Worm (Caenorhabditis elegans) whole organism, young adult: ENCODE measurements around the gene act-3.
A peak's percentile ranks its signal among the peaks of the same experiment; 100 is the strongest.

Source experiments
- B0261.1 ChIP-seq: sonication (generic microtip); optimal IDR thresholded peaks from 2 replicates; lab custom pipeline; 2016; ENCODE audit warnings: mild to moderate bottlenecking, missing genetic modification characterization, moderate library complexity, missing compliant biosample characterization
- C17E4.6 ChIP-seq: fragments of 200-800 bp; sonication (Bioruptor generic); IDR thresholded peaks from 2 replicates; pipeline ENCODE4 v1.3.6; 2022; ENCODE audit warnings: missing genetic modification reagents, missing genetic modification characterization, missing compliant biosample characterization
- F22D6.2 ChIP-seq: sonication (generic microtip); optimal IDR thresholded peaks from 2 replicates; lab custom pipeline; 2016; ENCODE audit warnings: mild to moderate bottlenecking, missing genetic modification characterization, missing compliant biosample characterization
- F37B4.10 ChIP-seq: fragments of 200-800 bp; sonication (Bioruptor generic); IDR thresholded peaks from 2 replicates; pipeline ENCODE4 v1.3.6; 2022; ENCODE audit warnings: missing genetic modification characterization, missing compliant biosample characterization
- F52B5.7 ChIP-seq: sonication (generic microtip); optimal IDR thresholded peaks from 2 replicates; lab custom pipeline; 2016; ENCODE audit warnings: mild to moderate bottlenecking, missing genetic modification characterization, missing compliant biosample characterization
- T26A5.8 ChIP-seq: sonication (generic microtip); optimal IDR thresholded peaks from 2 replicates; lab custom pipeline; 2016; ENCODE audit warnings: missing genetic modification characterization, missing compliant biosample characterization
- Y67H2A.10 ChIP-seq: fragments of 200-800 bp; sonication (Bioruptor generic); conservative IDR thresholded peaks from 2 replicates; pipeline ENCODE4 v1.3.6; 2022; ENCODE audit warnings: missing genetic modification reagents, missing genetic modification characterization, missing compliant biosample characterization
- akir-1 ChIP-seq: fragments of 200-800 bp; sonication (Bioruptor generic); optimal IDR thresholded peaks from 2 replicates; lab custom pipeline; 2018; ENCODE audit warnings: mild to moderate bottlenecking, missing genetic modification characterization, moderate library complexity, missing compliant biosample characterization
- ama-1 ChIP-seq, 3 experiments: fragments of 150-350 bp in 1 of 3; sonication (generic microtip) in 2 of 3; optimal IDR thresholded peaks; 2 replicates each; lab custom pipeline; 2014 to 2018; ENCODE audit warnings: missing biosample characterization in 2 of 3, missing genetic modification characterization in 2 of 3, missing genetic modification reagents in 2 of 3
- atf-7 ChIP-seq: sonication (generic microtip); optimal IDR thresholded peaks from 2 replicates; lab custom pipeline; 2017; ENCODE audit warnings: mild to moderate bottlenecking, missing genetic modification characterization, missing compliant biosample characterization
- attf-6 ChIP-seq: fragments of 200-800 bp; sonication (Bioruptor generic); IDR thresholded peaks from 2 replicates; pipeline ENCODE4 v1.3.6; 2022; ENCODE audit warnings: missing genetic modification reagents, missing genetic modification characterization, missing compliant biosample characterization
- bed-1 ChIP-seq: fragments of 200-800 bp; sonication (Bioruptor generic); IDR thresholded peaks from 2 replicates; pipeline ENCODE4 v1.3.6; 2022; ENCODE audit warnings: missing genetic modification reagents, missing genetic modification characterization, missing compliant biosample characterization
- cebp-2 ChIP-seq: fragments of 200-800 bp; sonication (Bioruptor generic); IDR thresholded peaks from 2 replicates; pipeline ENCODE4 v1.3.6; 2022; ENCODE audit warnings: missing genetic modification characterization, missing compliant biosample characterization
- ceh-100 ChIP-seq: fragments of 200-800 bp; sonication (Bioruptor generic); IDR thresholded peaks from 2 replicates; pipeline ENCODE4 v1.3.6; 2022; ENCODE audit warnings: missing genetic modification reagents, missing genetic modification characterization, missing compliant biosample characterization
- ceh-40 ChIP-seq: fragments of 200-800 bp; sonication (Bioruptor generic); IDR thresholded peaks from 2 replicates; pipeline ENCODE4 v1.3.6; 2022; ENCODE audit warnings: missing genetic modification characterization, missing compliant biosample characterization
- ceh-58 ChIP-seq: fragments of 200-800 bp; sonication (Bioruptor generic); IDR thresholded peaks from 2 replicates; pipeline ENCODE4 v1.3.6; 2022; ENCODE audit warnings: missing genetic modification characterization, missing compliant biosample characterization
- dpff-1 ChIP-seq: sonication (generic microtip); optimal IDR thresholded peaks from 2 replicates; lab custom pipeline; 2017; ENCODE audit warnings: mild to moderate bottlenecking, missing genetic modification characterization, missing compliant biosample characterization
- egl-18 ChIP-seq: fragments of 200-800 bp; sonication (Bioruptor generic); IDR thresholded peaks from 2 replicates; pipeline ENCODE4 v1.3.6; 2022; ENCODE audit warnings: missing genetic modification reagents, missing genetic modification characterization, missing compliant biosample characterization
- fkh-3 ChIP-seq: sonication (generic microtip); optimal IDR thresholded peaks from 2 replicates; lab custom pipeline; 2016; ENCODE audit warnings: mild to moderate bottlenecking, missing genetic modification characterization, missing compliant biosample characterization
- him-1 ChIP-seq: sonication (generic microtip); optimal IDR thresholded peaks from 2 replicates; lab custom pipeline; 2016; ENCODE audit warnings: missing genotype, missing genetic modification reagents, missing genetic modification characterization, missing compliant biosample characterization
- let-526 ChIP-seq: fragments of 200-800 bp; sonication (Bioruptor generic); IDR thresholded peaks from 2 replicates; pipeline ENCODE4 v1.3.6; 2022; ENCODE audit warnings: missing genetic modification reagents, missing genetic modification characterization, missing compliant biosample characterization
- madf-6 ChIP-seq: fragments of 200-800 bp; sonication (Bioruptor generic); IDR thresholded peaks from 2 replicates; pipeline ENCODE4 v1.3.6; 2022; ENCODE audit warnings: missing genetic modification reagents, missing genetic modification characterization, missing compliant biosample characterization
- nfya-2 ChIP-seq: fragments of 200-800 bp; sonication (Bioruptor generic); IDR thresholded peaks from 2 replicates; pipeline ENCODE4 v1.3.6; 2022; ENCODE audit warnings: missing genetic modification reagents, missing genetic modification characterization, missing compliant biosample characterization
- nhr-120 ChIP-seq: fragments of 200-800 bp; sonication (Bioruptor generic); IDR thresholded peaks from 2 replicates; pipeline ENCODE4 v1.3.6; 2022; ENCODE audit warnings: missing genetic modification characterization, missing compliant biosample characterization
- pha-4 ChIP-seq: fragments of 150-350 bp; sonication (generic microtip); optimal IDR thresholded peaks from 2 replicates; lab custom pipeline; 2014; ENCODE audit warnings: missing biosample characterization, missing genetic modification reagents, missing genetic modification characterization
- rcor-1 ChIP-seq: fragments of 200-800 bp; sonication (Bioruptor generic); IDR thresholded peaks from 2 replicates; pipeline ENCODE4 v1.3.6; 2022; ENCODE audit warnings: missing genetic modification reagents, missing genetic modification characterization, missing compliant biosample characterization
- tbx-9 ChIP-seq: sonication (generic microtip); optimal IDR thresholded peaks from 2 replicates; lab custom pipeline; 2016; ENCODE audit warnings: borderline replicate concordance, missing genetic modification characterization, inconsistent platforms, missing compliant biosample characterization
- tlf-1 ChIP-seq: fragments of 200-800 bp; sonication (Bioruptor generic); optimal IDR thresholded peaks from 2 replicates; lab custom pipeline; 2018; ENCODE audit warnings: mild to moderate bottlenecking, missing genetic modification characterization, missing compliant biosample characterization
- zfh-2 ChIP-seq: fragments of 200-800 bp; sonication (Bioruptor generic); conservative IDR thresholded peaks from 2 replicates; pipeline ENCODE4 v1.3.6; 2022; ENCODE audit warnings: missing genetic modification reagents, missing genetic modification characterization, missing compliant biosample characterization
- ztf-18 ChIP-seq: sonication (generic microtip); optimal IDR thresholded peaks from 2 replicates; lab custom pipeline; 2016; ENCODE audit warnings: missing genotype, mild to moderate bottlenecking, missing genetic modification characterization, missing compliant biosample characterization
- ztf-6 ChIP-seq: fragments of 200-800 bp; sonication (Bioruptor generic); IDR thresholded peaks from 2 replicates; pipeline ENCODE4 v1.3.6; 2022; ENCODE audit warnings: missing genetic modification reagents, missing genetic modification characterization, missing compliant biosample characterization

Gene act-3

ce11 chrV:11065513-11065912, 8.8 kb downstream of the act-3 start, which contains the start of gene nlp-80:
Gene nlp-80 (minus strand): TSS chrV:11065613.
- no peak for TF ChIP-seq bed-1 (GFP tag; lab: Robert Waterston, UW)
- TF ChIP-seq, all 124 proteins: peak for 0

ce11 chrV:11063115-11063514, 11.2 kb downstream of the act-3 start, which contains the start of gene T04C12.9:
Gene T04C12.9 (minus strand): TSS chrV:11063215.
- TF ChIP-seq ceh-40 (GFP tag; lab: Robert Waterston, UW) (no peak), ceh-100 (GFP tag; lab: Robert Waterston, UW) (no peak), atf-7 (tag; lab: Kevin White, UChicago) (no peak), ceh-58 (GFP tag; lab: Robert Waterston, UW) (no peak), ztf-18 (no peak)

- no peak for TF ChIP-seq F52B5.7 (tag; lab: Kevin White, UChicago)
- no peak for TF ChIP-seq egl-18
- no peak for TF ChIP-seq Y67H2A.10 (GFP tag; lab: Robert Waterston, UW)
- no peak for TF ChIP-seq ceh-40 (GFP tag; lab: Robert Waterston, UW)
- TF ChIP-seq him-1 (tag; lab: Kevin White, UChicago): no peak
- no peak for TF ChIP-seq madf-6 (GFP tag; lab: Robert Waterston, UW)
- no peak for TF ChIP-seq B0261.1 (tag; lab: Kevin White, UChicago)
- no peak for TF ChIP-seq zfh-2
- no peak for TF ChIP-seq attf-6 (GFP tag; lab: Robert Waterston, UW)
- TF ChIP-seq let-526 (GFP tag; lab: Robert Waterston, UW): no peak
Observed at ce11 chrV:11061887-11062286, 12.4 kb downstream of the act-3 start.

- TF ChIP-seq ceh-100 (GFP tag; lab: Robert Waterston, UW) (no peak), tbx-9 (no peak)
Observed at ce11 chrV:11060239-11060984, 13.9 kb downstream of the act-3 start, which contains the start of gene T04C12.11. Gene T04C12.11 (minus strand): TSS chrV:11060289.

- TF ChIP-seq ama-1 (optimal IDR thresholded peaks at IDR 0.05; lab: Kevin White, UChicago) (peak; percentile 6), ama-1 (GFP tag; optimal IDR thresholded peaks at IDR 0.05; lab: Kevin White, UChicago) (no peak), fkh-3 (no peak)
Observed at ce11 chrV:11059180-11059579, 15.1 kb downstream of the act-3 start, which contains the start of gene T04C12.1. Gene T04C12.1 (minus strand): TSS chrV:11059269.

ce11 chrV:11057043-11057442, 17.3 kb downstream of the act-3 start, which contains the start of gene srh-75:
Gene srh-75 (minus strand): TSS chrV:11057143.
- TF ChIP-seq ama-1 (optimal IDR thresholded peaks at IDR 0.05; lab: Kevin White, UChicago): no peak
- no peak for TF ChIP-seq ama-1 (GFP tag; optimal IDR thresholded peaks at IDR 0.05; lab: Kevin White, UChicago)
- TF ChIP-seq tlf-1: no peak
- TF ChIP-seq nfya-2 (GFP tag; lab: Robert Waterston, UW): no peak
- TF ChIP-seq let-526 (GFP tag; lab: Robert Waterston, UW): no peak
- no peak for TF ChIP-seq dpff-1 (tag; lab: Kevin White, UChicago)
- no peak for TF ChIP-seq F37B4.10
- no peak for TF ChIP-seq akir-1
- no peak for TF ChIP-seq B0261.1 (tag; lab: Kevin White, UChicago)
- no peak for TF ChIP-seq nhr-120 (GFP tag; lab: Robert Waterston, UW)
- TF ChIP-seq, all 124 proteins: peak for 0

- TF ChIP-seq pha-4 (tag; lab: Kevin White, UChicago) (no peak), B0261.1 (tag; lab: Kevin White, UChicago) (no peak), C17E4.6 (no peak), ztf-6 (GFP tag; lab: Robert Waterston, UW) (no peak), T26A5.8 (no peak), F22D6.2 (tag; lab: Kevin White, UChicago) (no peak), rcor-1 (GFP tag; lab: Robert Waterston, UW) (no peak), cebp-2 (GFP tag; lab: Robert Waterston, UW) (no peak)
Observed at ce11 chrV:11056484-11056883, 17.8 kb downstream of the act-3 start.
